Worm (Caenorhabditis elegans): ENCODE data around the gene nas-4.
A peak's percentile ranks its signal among the peaks of the same experiment; 100 is the strongest.

Gene nas-4

DNA sequence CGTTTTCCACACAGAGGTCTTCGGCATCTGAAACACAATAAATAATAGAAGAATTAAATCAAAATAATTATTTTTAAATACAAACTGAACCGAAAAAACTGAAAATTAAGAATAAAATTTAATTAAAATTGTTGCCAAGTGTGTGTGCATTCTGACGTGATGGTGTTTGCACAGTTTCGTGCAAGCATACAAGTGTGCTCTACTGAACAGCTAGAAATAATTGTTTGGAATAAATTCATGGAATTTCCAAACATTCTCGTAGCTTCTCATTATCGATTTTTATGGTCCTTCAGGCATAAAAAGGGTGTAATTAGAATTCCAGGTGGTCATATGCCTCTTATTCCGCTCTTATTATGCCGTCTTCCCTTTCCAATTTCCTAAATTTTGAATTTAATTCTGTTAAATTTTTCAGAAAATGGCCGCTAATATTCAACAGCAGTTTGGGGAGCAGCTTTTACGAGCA is 16.3 kb upstream of the nas-4 start, which contains the start of the genes mrps-17 and txdc-9 (continued):
- no peak for TF ChIP-seq madf-3 (GFP tag; IDR thresholded peaks at IDR 0.05)
- TF ChIP-seq B0035.1 (tag; optimal IDR thresholded peaks at IDR 0.05): no peak
- TF ChIP-seq madf-6 (GFP tag; IDR thresholded peaks at IDR 0.05): peak; percentile 16; the same call in 1 of the 2 replicates
- peak; percentile 55 for TF ChIP-seq ceh-27 (GFP tag; optimal IDR thresholded peaks at IDR 0.05)
- TF ChIP-seq nfyb-1 (GFP tag; IDR thresholded peaks at IDR 0.05): no peak
- peak; percentile 5 for TF ChIP-seq ZK185.1 (tag; optimal IDR thresholded peaks at IDR 0.05; ENCODE audit: poor library complexity, severe bottlenecking)
- no peak for TF ChIP-seq nhr-120 (GFP tag; IDR thresholded peaks at IDR 0.05)
- no peak for TF ChIP-seq ets-4 (GFP tag; optimal IDR thresholded peaks at IDR 0.05)
- no peak for TF ChIP-seq hmg-20 (GFP tag; IDR thresholded peaks at IDR 0.05)
- no peak for TF ChIP-seq pbrm-1 (GFP tag; IDR thresholded peaks at IDR 0.05)
- no peak for TF ChIP-seq nhr-179 (tag; optimal IDR thresholded peaks at IDR 0.05)
- TF ChIP-seq mel-28 (tag; optimal IDR thresholded peaks at IDR 0.05; ENCODE audit: borderline replicate concordance): no peak
- TF ChIP-seq lsl-1 (GFP tag; optimal IDR thresholded peaks at IDR 0.05): peak; percentile 48
- no peak for TF ChIP-seq F22D6.2 (tag; optimal IDR thresholded peaks at IDR 0.05)
- TF ChIP-seq repo-1 (tag; optimal IDR thresholded peaks at IDR 0.05): no peak
- TF ChIP-seq him-1 (tag; optimal IDR thresholded peaks at IDR 0.05): no peak
- no peak for TF ChIP-seq madf-8 (GFP tag; conservative IDR thresholded peaks at IDR 0.05)
- TF ChIP-seq unc-130 (GFP tag; optimal IDR thresholded peaks at IDR 0.05): no peak
- no peak for TF ChIP-seq F37B4.10 (GFP tag; IDR thresholded peaks at IDR 0.05)
- no peak for TF ChIP-seq C06A6.2 (GFP tag; conservative IDR thresholded peaks at IDR 0.05)
- TF ChIP-seq somi-1 (GFP tag; optimal IDR thresholded peaks at IDR 0.05): no peak
- TF ChIP-seq Y95B8A.8 (GFP tag; IDR thresholded peaks at IDR 0.05): no peak
- TF ChIP-seq F39B2.1 (GFP tag; IDR thresholded peaks at IDR 0.05): no peak
- no peak for TF ChIP-seq nfya-2 (GFP tag; IDR thresholded peaks at IDR 0.05)
- TF ChIP-seq tbx-9 (tag; optimal IDR thresholded peaks at IDR 0.05; ENCODE audit: borderline replicate concordance): no peak
- TF ChIP-seq K12H6.12 (tag; optimal IDR thresholded peaks at IDR 0.05): no peak
- no peak for TF ChIP-seq ceh-79 (tag; optimal IDR thresholded peaks at IDR 0.05)
- no peak for TF ChIP-seq die-1 (tag; optimal IDR thresholded peaks at IDR 0.05)
- TF ChIP-seq F52B5.7 (tag; optimal IDR thresholded peaks at IDR 0.05): no peak
- TF ChIP-seq T26A5.8 (tag; optimal IDR thresholded peaks at IDR 0.05): no peak
- TF ChIP-seq dpff-1 (tag; optimal IDR thresholded peaks at IDR 0.05): no peak
- 0 out of 2 replicates have a peak, but pooled peaks have one; percentile 19 for TF ChIP-seq D2030.7 (GFP tag; IDR thresholded peaks at IDR 0.05)
- TF ChIP-seq pha-4 (tag; optimal IDR thresholded peaks at IDR 0.05): no peak
- TF ChIP-seq rec-8 (tag; optimal IDR thresholded peaks at IDR 0.05): no peak
- TF ChIP-seq Y79H2A.3 (GFP tag; conservative IDR thresholded peaks at IDR 0.05): no peak
- no peak for TF ChIP-seq nhr-27 (tag; optimal IDR thresholded peaks at IDR 0.05)
- TF ChIP-seq egrh-3 (GFP tag; IDR thresholded peaks at IDR 0.05): no peak
- no peak for TF ChIP-seq rpc-1 (optimal IDR thresholded peaks at IDR 0.05)
- no peak for TF ChIP-seq rpc-1 (tag; optimal IDR thresholded peaks at IDR 0.05)
- TF ChIP-seq attf-3 (GFP tag; conservative IDR thresholded peaks at IDR 0.05): no peak
- no peak for TF ChIP-seq ztf-22 (GFP tag; optimal IDR thresholded peaks at IDR 0.05)
- TF ChIP-seq B0019.2 (GFP tag; conservative IDR thresholded peaks at IDR 0.05): 0 out of 2 replicates have a peak, but pooled peaks have one; percentile 39
- no peak for TF ChIP-seq ztf-25 (GFP tag; IDR thresholded peaks at IDR 0.05)
- TF ChIP-seq let-607 (tag; optimal IDR thresholded peaks at IDR 0.05): peak in 1 of 2 experiments; percentile 35
- no peak for TF ChIP-seq fkh-3 (tag; optimal IDR thresholded peaks at IDR 0.05)
- TF ChIP-seq lin-40 (tag; optimal IDR thresholded peaks at IDR 0.05): peak; percentile 33
- TF ChIP-seq cebp-2 (GFP tag; IDR thresholded peaks at IDR 0.05): no peak
- TF ChIP-seq attf-5 (GFP tag; optimal IDR thresholded peaks at IDR 0.05): peak; percentile 71
- no peak for TF ChIP-seq ceh-100 (GFP tag; IDR thresholded peaks at IDR 0.05)
- TF ChIP-seq efl-1 (GFP tag; optimal IDR thresholded peaks at IDR 0.05): peak; percentile 47
